Worm (Caenorhabditis elegans) whole organism, early embryonic: ENCODE results near the gene ZK1251.3.

Experiments used
- B0310.2 ChIP-seq: sonication (generic microtip); optimal IDR thresholded peaks from 2 replicates; lab custom pipeline; 2016; ENCODE audit warnings: mild to moderate bottlenecking, missing genetic modification characterization, missing compliant biosample characterization
- F13C5.2 ChIP-seq: sonication (generic microtip); optimal IDR thresholded peaks from 2 replicates; lab custom pipeline; 2017; ENCODE audit warnings: mild to moderate bottlenecking, missing genetic modification characterization, inconsistent platforms, missing compliant biosample characterization
- aly-1 ChIP-seq: sonication (generic microtip); optimal IDR thresholded peaks from 2 replicates; lab custom pipeline; 2016; ENCODE audit warnings: missing genetic modification characterization, missing compliant biosample characterization
- ama-1 ChIP-seq: fragments of 150-350 bp; optimal IDR thresholded peaks from 2 replicates; lab custom pipeline; 2014
- ceh-13 ChIP-seq: fragments of 200-800 bp; sonication (Bioruptor generic); optimal IDR thresholded peaks from 2 replicates; lab custom pipeline; 2018; ENCODE audit warnings: mild to moderate bottlenecking, missing genetic modification characterization, missing compliant biosample characterization
- ceh-36 ChIP-seq: sonication (generic microtip); optimal IDR thresholded peaks from 2 replicates; lab custom pipeline; 2016; ENCODE audit warnings: missing genetic modification characterization, inconsistent platforms, missing compliant biosample characterization
- ets-7 ChIP-seq: sonication (generic microtip); optimal IDR thresholded peaks from 2 replicates; lab custom pipeline; 2016; ENCODE audit warnings: missing genotype, missing genetic modification characterization, missing compliant biosample characterization
- flt-1 ChIP-seq: fragments of 200-800 bp; sonication (Bioruptor generic); IDR thresholded peaks from 2 replicates; pipeline ENCODE4 v1.3.6; 2022; ENCODE audit warnings: missing genetic modification characterization, missing compliant biosample characterization
- hmbx-1 ChIP-seq: sonication (generic microtip); optimal IDR thresholded peaks from 2 replicates; lab custom pipeline; 2016; ENCODE audit warnings: mild to moderate bottlenecking, missing genetic modification characterization, missing compliant biosample characterization
- hmg-4 ChIP-seq: fragments of 200-800 bp; sonication (Bioruptor generic); optimal IDR thresholded peaks from 2 replicates; lab custom pipeline; 2018; ENCODE audit warnings: mild to moderate bottlenecking, missing genetic modification characterization, missing compliant biosample characterization
- hnd-1 ChIP-seq: sonication (generic microtip); optimal IDR thresholded peaks from 2 replicates; lab custom pipeline; 2016; ENCODE audit warnings: missing genetic modification characterization, missing compliant biosample characterization
- pes-1 ChIP-seq: fragments of 200-800 bp; sonication (Bioruptor generic); IDR thresholded peaks from 2 replicates; pipeline ENCODE4 v1.3.6; 2022; ENCODE audit warnings: missing genetic modification reagents, missing genetic modification characterization, missing compliant biosample characterization
- scrt-1 ChIP-seq: fragments of 200-800 bp; sonication (Bioruptor generic); IDR thresholded peaks from 2 replicates; pipeline ENCODE4 v1.3.6; 2022; ENCODE audit warnings: missing genetic modification characterization, missing compliant biosample characterization
- sea-1 ChIP-seq: fragments of 200-800 bp; sonication (Bioruptor generic); conservative IDR thresholded peaks from 2 replicates; pipeline ENCODE4 v1.3.6; 2022; ENCODE audit warnings: missing genetic modification characterization, missing compliant biosample characterization
- tbx-11 ChIP-seq: fragments of 200-800 bp; sonication (Bioruptor generic); IDR thresholded peaks from 2 replicates; pipeline ENCODE4 v1.3.6; 2022; ENCODE audit warnings: missing genetic modification characterization, missing compliant biosample characterization
- tbx-37 ChIP-seq: fragments of 200-800 bp; sonication (Bioruptor generic); conservative IDR thresholded peaks from 2 replicates; pipeline ENCODE4 v1.3.6; 2022; ENCODE audit warnings: missing genetic modification reagents, missing genetic modification characterization, missing compliant biosample characterization
- tra-4 ChIP-seq: sonication (generic microtip); optimal IDR thresholded peaks from 2 replicates; lab custom pipeline; 2017; ENCODE audit warnings: missing genetic modification characterization, missing compliant biosample characterization

The ZK1251.3 gene

DNA sequence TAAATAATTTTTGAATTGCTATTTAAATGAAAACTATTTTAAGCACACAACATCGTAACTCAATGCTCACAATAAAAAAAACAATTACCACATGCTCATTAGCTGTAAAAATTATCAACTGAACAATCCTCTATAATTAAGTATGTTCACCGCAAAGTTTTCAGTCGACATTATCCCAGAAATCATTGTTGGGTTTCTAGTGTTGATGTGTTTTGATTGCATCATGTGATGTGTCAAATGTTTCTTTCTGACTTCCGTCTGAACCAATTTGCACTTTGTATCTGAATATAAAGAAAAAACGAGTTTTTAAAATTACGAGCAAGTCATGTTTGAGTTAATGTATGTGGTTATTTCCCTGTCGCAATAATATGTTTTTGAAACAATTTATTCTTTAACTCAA lies 34.4 kb downstream of the ZK1251.3 start:
- TF ChIP-seq flt-1 (GFP tag; lab: Robert Waterston, UW) = no peak
- no peak for TF ChIP-seq ceh-36
- TF ChIP-seq tra-4 (tag; lab: Kevin White, UChicago) = no peak
- no peak for TF ChIP-seq ceh-13

- TF ChIP-seq pes-1 (GFP tag; lab: Robert Waterston, UW) (no peak), aly-1 (tag; lab: Kevin White, UChicago) (no peak), F13C5.2 (tag; lab: Kevin White, UChicago) (no peak), sea-1 (no peak), tbx-37 (GFP tag; lab: Robert Waterston, UW) (no peak), ceh-13 (no peak), ets-7 (tag; lab: Kevin White, UChicago) (no peak), tbx-11 (GFP tag; lab: Robert Waterston, UW) (no peak), tra-4 (tag; lab: Kevin White, UChicago) (no peak), hmbx-1 (tag; lab: Kevin White, UChicago) (no peak), flt-1 (GFP tag; lab: Robert Waterston, UW) (no peak), hmg-4 (GFP tag; lab: Kevin White, UChicago) (no peak), ama-1 (lab: Kevin White, UChicago) (no peak), hnd-1 (no peak)
These were observed 34.9 kb downstream of the ZK1251.3 start for ce11 chrIV:9718396-9718795.

DNA sequence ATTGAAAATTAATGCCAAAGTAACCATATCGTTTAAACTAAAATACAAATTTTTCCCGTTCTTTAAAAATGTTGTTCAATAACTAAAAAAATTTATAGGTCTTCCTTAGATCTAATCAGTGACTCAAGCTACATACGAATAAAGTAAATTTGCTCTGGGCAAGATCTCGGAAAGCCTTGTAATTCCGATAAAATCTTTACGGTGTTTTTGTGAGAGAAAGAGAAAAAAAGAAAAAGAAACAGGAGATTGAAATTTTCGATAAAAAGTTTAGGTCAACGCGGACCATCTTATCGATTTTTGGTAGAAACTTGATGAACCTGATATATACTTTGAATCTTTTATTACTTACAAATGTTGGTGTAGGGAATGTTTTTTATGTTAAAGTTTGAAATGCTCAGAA lies 39.7 kb downstream of the ZK1251.3 start:
- TF ChIP-seq tbx-37 (GFP tag; lab: Robert Waterston, UW) (no peak), ceh-13 (no peak), ama-1 (lab: Kevin White, UChicago) (no peak), flt-1 (GFP tag; lab: Robert Waterston, UW) (no peak), tbx-11 (GFP tag; lab: Robert Waterston, UW) (no peak), tra-4 (tag; lab: Kevin White, UChicago) (no peak), hmg-4 (GFP tag; lab: Kevin White, UChicago) (no peak), hnd-1 (no peak), pes-1 (GFP tag; lab: Robert Waterston, UW) (no peak), ceh-36 (no peak), scrt-1 (GFP tag; lab: Robert Waterston, UW) (no peak), F13C5.2 (tag; lab: Kevin White, UChicago) (no peak), sea-1 (no peak), aly-1 (tag; lab: Kevin White, UChicago) (no peak), B0310.2 (tag; lab: Kevin White, UChicago) (no peak)

- TF ChIP-seq pes-1 (GFP tag; lab: Robert Waterston, UW) = no peak
- TF ChIP-seq ama-1 (lab: Kevin White, UChicago) = no peak
- no peak for TF ChIP-seq scrt-1 (GFP tag; lab: Robert Waterston, UW)
- no peak for TF ChIP-seq hnd-1
These were observed 41.5 kb downstream of the ZK1251.3 start, which contains the start of the genes nhr-138 and C28D4.18 for ce11 chrIV:9724948-9725347. nhr-138 (plus strand) TSS chrIV:9725251. C28D4.18 (plus strand) TSS chrIV:9725280.

- TF ChIP-seq ceh-36 (no peak), hmbx-1 (tag; lab: Kevin White, UChicago) (no peak), hmg-4 (GFP tag; lab: Kevin White, UChicago) (no peak), pes-1 (GFP tag; lab: Robert Waterston, UW) (no peak), hnd-1 (no peak), ets-7 (tag; lab: Kevin White, UChicago) (no peak), F13C5.2 (tag; lab: Kevin White, UChicago) (no peak), aly-1 (tag; lab: Kevin White, UChicago) (no peak), scrt-1 (GFP tag; lab: Robert Waterston, UW) (no peak), flt-1 (GFP tag; lab: Robert Waterston, UW) (no peak), sea-1 (no peak), tra-4 (tag; lab: Kevin White, UChicago) (no peak), ama-1 (lab: Kevin White, UChicago) (no peak), ceh-13 (no peak), tbx-11 (GFP tag; lab: Robert Waterston, UW) (no peak), tbx-37 (GFP tag; lab: Robert Waterston, UW) (no peak), B0310.2 (tag; lab: Kevin White, UChicago) (no peak)
These were observed 42.1 kb downstream of the ZK1251.3 start for ce11 chrIV:9725468-9725985.

- TF ChIP-seq hmbx-1 (tag; lab: Kevin White, UChicago) (no peak), ceh-36 (no peak), tbx-37 (GFP tag; lab: Robert Waterston, UW) (no peak), flt-1 (GFP tag; lab: Robert Waterston, UW) (no peak), hnd-1 (no peak), B0310.2 (tag; lab: Kevin White, UChicago) (no peak), pes-1 (GFP tag; lab: Robert Waterston, UW) (no peak), hmg-4 (GFP tag; lab: Kevin White, UChicago) (no peak), tbx-11 (GFP tag; lab: Robert Waterston, UW) (no peak), ceh-13 (no peak), sea-1 (no peak)
These were observed 43.8 kb downstream of the ZK1251.3 start for ce11 chrIV:9727217-9727616.

DNA sequence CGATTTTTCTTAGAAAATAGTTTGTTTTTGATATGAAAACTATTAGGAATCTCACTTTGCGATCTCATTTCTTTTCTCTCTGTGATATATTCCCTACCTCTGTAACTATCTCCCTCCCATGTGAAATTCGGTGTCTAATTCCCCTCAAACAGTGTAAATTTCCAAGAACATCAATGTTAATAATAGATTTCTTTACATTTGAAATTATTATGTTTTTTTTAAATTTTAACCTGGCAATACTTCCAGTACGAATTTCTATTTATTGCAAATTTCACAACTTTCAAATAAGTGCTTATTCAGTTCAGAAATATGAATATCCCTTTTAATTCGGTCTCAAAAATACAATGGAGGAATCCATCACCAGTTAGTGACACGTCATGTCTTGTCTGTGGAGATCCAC lies 44.9 kb downstream of the ZK1251.3 start, which contains the start of gene nhr-100:
Gene nhr-100 (plus strand): TSS at position 301 of the 400 bp plus-strand sequence.
- TF ChIP-seq hmbx-1 (tag; lab: Kevin White, UChicago) = no peak
- no peak for TF ChIP-seq tra-4 (tag; lab: Kevin White, UChicago)
- no peak for TF ChIP-seq tbx-37 (GFP tag; lab: Robert Waterston, UW)
- no peak for TF ChIP-seq hmg-4 (GFP tag; lab: Kevin White, UChicago)
- no peak for TF ChIP-seq F13C5.2 (tag; lab: Kevin White, UChicago)
- TF ChIP-seq pes-1 (GFP tag; lab: Robert Waterston, UW) = no peak
- no peak for TF ChIP-seq hnd-1
